Fruit fly (Drosophila melanogaster) whole organism, adult: ENCODE results near the gene Cad96Ca.

Experiments used
- CG11617 ChIP-seq: fragments of 200-800 bp; sonication (Bioruptor generic); optimal IDR thresholded peaks from 2 replicates; lab custom pipeline; 2017; ENCODE audit warnings: mild to moderate bottlenecking, missing biosample characterization, missing genetic modification reagents, missing genetic modification characterization
- CG12768 ChIP-seq: fragments of 200-800 bp; sonication (Bioruptor generic); optimal IDR thresholded peaks from 2 replicates; lab custom pipeline; 2017; ENCODE audit warnings: missing biosample characterization, missing genetic modification characterization, mild to moderate bottlenecking, moderate library complexity, missing genetic modification reagents
- CG14711 ChIP-seq: fragments of 200-800 bp; sonication (Bioruptor generic); optimal IDR thresholded peaks from 2 replicates; lab custom pipeline; 2018; ENCODE audit warnings: missing biosample characterization, mild to moderate bottlenecking, missing genetic modification characterization, moderate library complexity
- CG1620 ChIP-seq: fragments of 200-800 bp; sonication (Bioruptor generic); optimal IDR thresholded peaks from 2 replicates; lab custom pipeline; 2016; ENCODE audit warnings: missing biosample characterization, missing genetic modification characterization
- CG5204 ChIP-seq: fragments of 200-800 bp; sonication (Bioruptor generic); optimal IDR thresholded peaks from 2 replicates; lab custom pipeline; 2016; ENCODE audit warnings: missing biosample characterization, missing genetic modification characterization
- CG7101 ChIP-seq: fragments of 200-800 bp; sonication (Bioruptor generic); optimal IDR thresholded peaks from 2 replicates; lab custom pipeline; 2018; ENCODE audit warnings: missing biosample characterization, mild to moderate bottlenecking, missing genetic modification characterization, moderate library complexity
- Mnt ChIP-seq: fragments of 200-800 bp; sonication (Bioruptor generic); optimal IDR thresholded peaks from 2 replicates; lab custom pipeline; 2016; ENCODE audit warnings: missing biosample characterization, mild to moderate bottlenecking, missing genetic modification characterization
- cnc ChIP-seq, 2 experiments: fragments of >200 bp; optimal IDR thresholded peaks; 2 replicates each; lab custom pipeline; 2017
- kay ChIP-seq: fragments of 200-800 bp; sonication (Bioruptor generic); peaks from one replicate; lab custom pipeline; 2016; ENCODE audit warnings: missing biosample characterization, missing genetic modification characterization, borderline replicate concordance
- ovo ChIP-seq: fragments of 200-800 bp; sonication (Bioruptor generic); optimal IDR thresholded peaks from 2 replicates; lab custom pipeline; 2016; ENCODE audit warnings: missing biosample characterization, missing genetic modification characterization
- tj ChIP-seq: fragments of 200-800 bp; sonication (Bioruptor generic); optimal IDR thresholded peaks from 3 replicates; lab custom pipeline; 2017; ENCODE audit warnings: missing biosample characterization, mild to moderate bottlenecking, missing genetic modification characterization, moderate library complexity
- toe ChIP-seq: fragments of 200-800 bp; sonication (Bioruptor generic); optimal IDR thresholded peaks from 2 replicates; lab custom pipeline; 2016; ENCODE audit warnings: missing biosample characterization, missing genetic modification characterization

DNA sequence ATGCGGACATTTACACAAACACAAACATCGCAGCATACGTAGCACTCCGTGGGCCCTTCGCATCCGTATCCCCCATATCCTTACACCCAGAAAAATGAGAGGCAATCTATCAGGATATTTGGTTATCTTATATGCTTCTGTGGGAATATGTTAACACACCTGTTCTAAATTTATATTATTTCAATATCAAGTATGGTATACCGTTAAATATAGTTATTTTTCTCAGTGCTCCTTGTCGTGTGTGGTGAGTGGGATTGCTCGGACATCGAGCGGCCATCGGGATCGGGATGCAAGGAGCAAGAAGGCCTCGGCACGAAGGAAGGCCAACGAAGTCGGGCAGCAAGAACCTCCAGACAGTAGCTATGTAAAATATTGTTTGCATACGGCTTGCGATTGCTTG is 46.6 kb downstream of the Cad96Ca start:
- TF ChIP-seq kay (GFP tag; lab: Kevin White, UChicago): no peak
- TF ChIP-seq CG11617: no peak
- TF ChIP-seq ovo: no peak
- no peak for TF ChIP-seq CG14711 (tag; lab: Kevin White, UChicago)
- no peak for TF ChIP-seq CG12768
- TF ChIP-seq Mnt (GFP tag; lab: Kevin White, UChicago): no peak
- TF ChIP-seq toe: no peak
- no peak for TF ChIP-seq CG5204 (GFP tag; lab: Kevin White, UChicago)
- TF ChIP-seq CG1620: no peak
- TF ChIP-seq CG7101 (tag; lab: Kevin White, UChicago): no peak
- no peak for TF ChIP-seq tj (GFP tag; lab: Kevin White, UChicago)
- no peak for TF ChIP-seq cnc (optimal IDR thresholded peaks at IDR 0.05; lab: Kevin White, UChicago)
